Worm (Caenorhabditis elegans): Measurements from ENCODE around the gene C06H5.11.
"Not testable (repeated sequence)": the region's sequence is repeated elsewhere in the genome, so short reads cannot be mapped to it uniquely, and the experiment has no call there.

DNA sequence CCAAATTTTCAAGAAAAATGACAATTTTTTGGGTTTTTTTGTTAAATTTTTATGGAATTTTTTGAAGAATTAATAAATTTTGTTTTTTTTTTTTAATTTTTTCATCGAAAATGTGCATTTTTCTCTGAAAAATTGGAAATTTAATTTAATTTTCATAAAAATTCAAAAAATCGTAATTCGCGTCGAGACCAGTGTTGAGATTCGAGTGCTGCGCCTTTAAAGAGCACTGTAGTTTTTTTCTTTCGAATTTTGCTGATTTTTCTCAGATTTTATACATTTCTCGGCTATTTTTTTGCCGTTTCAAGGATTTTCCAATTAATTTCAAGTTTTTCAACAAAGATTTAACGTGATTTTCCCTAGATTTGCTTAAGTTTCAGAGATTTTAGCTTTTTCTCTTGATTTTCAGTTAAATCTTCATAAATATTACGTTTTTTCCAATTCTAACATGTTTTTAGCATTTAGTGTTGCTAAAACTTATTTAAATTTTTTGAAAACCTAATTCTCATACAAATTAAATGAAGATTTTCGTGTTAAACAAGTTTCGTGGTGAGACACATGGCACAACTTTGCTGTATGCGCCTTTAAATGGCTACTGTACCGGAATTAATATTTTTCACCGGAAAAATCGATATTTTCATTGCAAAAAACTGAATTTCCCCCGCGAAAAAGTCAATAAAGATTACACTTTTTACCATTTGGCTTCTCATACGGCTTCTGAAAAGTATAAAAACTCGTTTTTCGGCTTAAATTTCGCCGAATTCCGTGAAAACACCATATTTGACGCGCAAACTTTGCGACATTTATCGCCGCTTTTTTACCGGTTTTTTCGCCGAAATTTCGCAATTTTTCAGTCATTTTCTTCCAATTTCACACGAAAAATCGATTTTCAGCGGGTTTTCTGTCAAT, 30.5 kb upstream of the C06H5.11 start, which contains the start of gene usp-50:
- TF ChIP-seq ama-1 (optimal IDR thresholded peaks at IDR 0.05); ama-1 (GFP tag; optimal IDR thresholded peaks at IDR 0.05); mel-28 (tag; optimal IDR thresholded peaks at IDR 0.05; ENCODE audit: borderline replicate concordance); ceh-79 (tag; optimal IDR thresholded peaks at IDR 0.05); mxl-1 (tag; optimal IDR thresholded peaks at IDR 0.05); unc-62 (GFP tag; optimal IDR thresholded peaks at IDR 0.05); let-526 (GFP tag; IDR thresholded peaks at IDR 0.05); ztf-3 (GFP tag; optimal IDR thresholded peaks at IDR 0.05); F39B2.1 (GFP tag; IDR thresholded peaks at IDR 0.05); snpc-4 (GFP tag; optimal IDR thresholded peaks at IDR 0.05); snpc-4 (tag; optimal IDR thresholded peaks at IDR 0.05): not testable (repeated sequence)

Data from whole organism, young adult.